Worm (Caenorhabditis elegans) whole organism, late embryonic: Measurements from ENCODE around the gene srh-159.

Experiments used
- F13H6.1 ChIP-seq: sonication (generic microtip); optimal IDR thresholded peaks from 2 replicates; lab custom pipeline; 2016; ENCODE audit warnings: missing genetic modification characterization, missing compliant biosample characterization
- K02D7.2 ChIP-seq: sonication (generic microtip); optimal IDR thresholded peaks from 2 replicates; lab custom pipeline; 2017; ENCODE audit warnings: mild to moderate bottlenecking, missing genetic modification characterization, missing compliant biosample characterization
- T23F11.4 ChIP-seq: fragments of 200-800 bp; sonication (Bioruptor generic); optimal IDR thresholded peaks from 2 replicates; lab custom pipeline; 2018; ENCODE audit warnings: mild to moderate bottlenecking, missing genetic modification characterization, missing compliant biosample characterization
- Y22D7AL.16 ChIP-seq: sonication (generic microtip); optimal IDR thresholded peaks from 2 replicates; lab custom pipeline; 2016; ENCODE audit warnings: missing genetic modification characterization, missing compliant biosample characterization
- ahr-1 ChIP-seq: sonication (generic microtip); optimal IDR thresholded peaks from 2 replicates; lab custom pipeline; 2016; ENCODE audit warnings: missing genetic modification characterization, missing compliant biosample characterization
- ceh-14 ChIP-seq: sonication (generic microtip); optimal IDR thresholded peaks from 2 replicates; lab custom pipeline; 2016; ENCODE audit warnings: missing genotype, missing genetic modification characterization, missing compliant biosample characterization
- ceh-18 ChIP-seq: sonication (generic microtip); optimal IDR thresholded peaks from 2 replicates; lab custom pipeline; 2016; ENCODE audit warnings: missing genetic modification characterization, missing compliant biosample characterization
- ceh-22 ChIP-seq: sonication (generic microtip); optimal IDR thresholded peaks from 2 replicates; lab custom pipeline; 2017; ENCODE audit warnings: missing biosample characterization, missing genetic modification characterization
- ceh-30 ChIP-seq: fragments of 150-350 bp; optimal IDR thresholded peaks from 2 replicates; lab custom pipeline; 2014; ENCODE audit warnings: missing biosample characterization, missing genetic modification characterization
- ceh-31 ChIP-seq: sonication (generic microtip); optimal IDR thresholded peaks from 2 replicates; lab custom pipeline; 2016; ENCODE audit warnings: missing genetic modification characterization, missing compliant biosample characterization
- ceh-34 ChIP-seq: sonication (generic microtip); optimal IDR thresholded peaks from 2 replicates; lab custom pipeline; 2016; ENCODE audit warnings: mild to moderate bottlenecking, missing genetic modification characterization, missing compliant biosample characterization
- ceh-45 ChIP-seq: fragments of 200-800 bp; sonication (Bioruptor generic); IDR thresholded peaks from 2 replicates; pipeline ENCODE4 v1.3.6; 2022; ENCODE audit warnings: missing genetic modification reagents, missing genetic modification characterization, missing compliant biosample characterization
- ceh-6 ChIP-seq: fragments of 200-800 bp; sonication (Bioruptor generic); optimal IDR thresholded peaks from 2 replicates; lab custom pipeline; 2018; ENCODE audit warnings: mild to moderate bottlenecking, missing genetic modification characterization, missing compliant biosample characterization
- ceh-9 ChIP-seq: sonication (generic microtip); optimal IDR thresholded peaks from 2 replicates; lab custom pipeline; 2016; ENCODE audit warnings: mild to moderate bottlenecking, missing genetic modification characterization, inconsistent platforms, missing compliant biosample characterization
- elt-2 ChIP-seq: sonication (generic microtip); optimal IDR thresholded peaks from 2 replicates; lab custom pipeline; 2016; ENCODE audit warnings: missing genetic modification reagents, missing genetic modification characterization, missing compliant biosample characterization
- elt-4 ChIP-seq: sonication (generic microtip); optimal IDR thresholded peaks from 2 replicates; lab custom pipeline; 2016; ENCODE audit warnings: missing genetic modification characterization, missing compliant biosample characterization
- eyg-1 ChIP-seq: sonication (generic microtip); optimal IDR thresholded peaks from 2 replicates; lab custom pipeline; 2016; ENCODE audit warnings: missing genotype, missing genetic modification characterization, missing compliant biosample characterization
- gmeb-2 ChIP-seq: sonication (generic microtip); optimal IDR thresholded peaks from 2 replicates; lab custom pipeline; 2016; ENCODE audit warnings: missing genetic modification characterization, inconsistent platforms, missing compliant biosample characterization
- hlh-13 ChIP-seq: fragments of 200-800 bp; sonication (Bioruptor generic); optimal IDR thresholded peaks from 2 replicates; lab custom pipeline; 2018; ENCODE audit warnings: mild to moderate bottlenecking, missing genetic modification characterization, missing compliant biosample characterization
- hlh-15 ChIP-seq: sonication (generic microtip); optimal IDR thresholded peaks from 2 replicates; lab custom pipeline; 2016; ENCODE audit warnings: missing genetic modification characterization, missing compliant biosample characterization
- madf-2 ChIP-seq: sonication (generic microtip); optimal IDR thresholded peaks from 2 replicates; lab custom pipeline; 2017; ENCODE audit warnings: missing genetic modification characterization, missing compliant biosample characterization
- nfya-1 ChIP-seq: sonication (generic microtip); optimal IDR thresholded peaks from 2 replicates; lab custom pipeline; 2017; ENCODE audit warnings: missing genetic modification characterization, mild to moderate bottlenecking, missing compliant biosample characterization, antibody characterized with exemption, moderate library complexity
- nhr-11 ChIP-seq: fragments of 150-350 bp; optimal IDR thresholded peaks from 2 replicates; lab custom pipeline; 2014; ENCODE audit warnings: missing biosample characterization, missing genetic modification characterization
- pat-9 ChIP-seq: fragments of 200-800 bp; sonication (Bioruptor generic); optimal IDR thresholded peaks from 2 replicates; lab custom pipeline; 2018; ENCODE audit warnings: mild to moderate bottlenecking, missing genetic modification characterization, moderate library complexity, missing compliant biosample characterization
- pha-4 ChIP-seq: fragments of 150-350 bp; optimal IDR thresholded peaks from 2 replicates; lab custom pipeline; 2018; ENCODE audit warnings: missing biosample characterization, missing genetic modification reagents, missing genetic modification characterization
- pqm-1 ChIP-seq: sonication (generic microtip); optimal IDR thresholded peaks from 2 replicates; lab custom pipeline; 2016; ENCODE audit warnings: missing genetic modification characterization, missing compliant biosample characterization
- pros-1 ChIP-seq: fragments of 150-350 bp; optimal IDR thresholded peaks from 2 replicates; lab custom pipeline; 2014; ENCODE audit warnings: missing biosample characterization, missing genetic modification reagents, missing genetic modification characterization
- ref-2 ChIP-seq: sonication (generic microtip); optimal IDR thresholded peaks from 2 replicates; lab custom pipeline; 2016; ENCODE audit warnings: missing genetic modification characterization, missing compliant biosample characterization
- sox-2 ChIP-seq: fragments of 200-800 bp; sonication (Bioruptor generic); IDR thresholded peaks from 2 replicates; pipeline ENCODE4 v1.3.6; 2022; ENCODE audit warnings: missing genetic modification reagents, missing genetic modification characterization, missing compliant biosample characterization
- sox-4 ChIP-seq: sonication (generic microtip); optimal IDR thresholded peaks from 2 replicates; lab custom pipeline; 2017; ENCODE audit warnings: mild to moderate bottlenecking, missing genetic modification characterization, inconsistent platforms, missing compliant biosample characterization
- syd-9 ChIP-seq: sonication (generic microtip); optimal IDR thresholded peaks from 2 replicates; lab custom pipeline; 2016; ENCODE audit warnings: mild to moderate bottlenecking, missing genetic modification characterization, moderate library complexity, missing compliant biosample characterization
- tbx-7 ChIP-seq: sonication (generic microtip); optimal IDR thresholded peaks from 2 replicates; lab custom pipeline; 2016; ENCODE audit warnings: missing genotype, missing genetic modification characterization, missing compliant biosample characterization
- ttx-3 ChIP-seq: sonication (generic microtip); optimal IDR thresholded peaks from 2 replicates; lab custom pipeline; 2016; ENCODE audit warnings: missing genetic modification reagents, missing genetic modification characterization, missing compliant biosample characterization

Gene srh-159

ce11 chrV:17157154-17157553, 25.0 kb upstream of the srh-159 start, which contains the start of gene F40D4.13:
TSS of gene F40D4.13 (minus strand) at chrV:17157254.
- TF ChIP-seq elt-2 (tag; lab: Kevin White, UChicago) (no peak), ceh-18 (tag; lab: Kevin White, UChicago) (no peak), hlh-13 (GFP tag; lab: Kevin White, UChicago) (no peak), ceh-45 (GFP tag; lab: Robert Waterston, UW) (no peak), sox-4 (tag; lab: Kevin White, UChicago) (no peak), ceh-6 (no peak), pha-4 (tag; lab: Kevin White, UChicago) (no peak), ceh-31 (tag; lab: Kevin White, UChicago) (no peak), ceh-14 (no peak), eyg-1 (tag; lab: Kevin White, UChicago) (no peak)

- TF ChIP-seq elt-2 (tag; lab: Kevin White, UChicago) (peak; percentile 58), ceh-14 (no peak)
Observed at ce11 chrV:17159430-17159924, 22.7 kb upstream of the srh-159 start, which contains the start of gene F40D4.12. TSS of gene F40D4.12 (plus strand) at chrV:17159874.

ce11 chrV:17165409-17165808, 16.7 kb upstream of the srh-159 start, which contains the start of gene srh-102:
TSS of gene srh-102 (minus strand) at chrV:17165509.
- TF ChIP-seq pha-4 (tag; lab: Kevin White, UChicago) (no peak), T23F11.4 (GFP tag; lab: Kevin White, UChicago) (no peak), ceh-9 (tag; lab: Kevin White, UChicago) (no peak), elt-4 (tag; lab: Kevin White, UChicago) (no peak), nfya-1 (tag; lab: Kevin White, UChicago) (no peak), sox-2 (GFP tag; lab: Robert Waterston, UW) (no peak), K02D7.2 (tag; lab: Kevin White, UChicago) (no peak), F13H6.1 (tag; lab: Kevin White, UChicago) (no peak), pqm-1 (tag; lab: Kevin White, UChicago) (no peak), ceh-14 (no peak), ceh-31 (tag; lab: Kevin White, UChicago) (no peak), eyg-1 (tag; lab: Kevin White, UChicago) (no peak), ref-2 (tag; lab: Kevin White, UChicago) (no peak), ceh-34 (tag; lab: Kevin White, UChicago) (no peak), hlh-15 (tag; lab: Kevin White, UChicago) (no peak), pros-1 (no peak)

ce11 chrV:17167457-17167856, 14.7 kb upstream of the srh-159 start, which contains the start of gene srz-66:
TSS of gene srz-66 (minus strand) at chrV:17167557.
- TF ChIP-seq hlh-15 (tag; lab: Kevin White, UChicago) = no peak
- no peak for TF ChIP-seq Y22D7AL.16 (tag; lab: Kevin White, UChicago)
- no peak for TF ChIP-seq tbx-7 (tag; lab: Kevin White, UChicago)
- TF ChIP-seq pha-4 (tag; lab: Kevin White, UChicago) = no peak
- no peak for TF ChIP-seq ahr-1 (tag; lab: Kevin White, UChicago)
- TF ChIP-seq hlh-13 (GFP tag; lab: Kevin White, UChicago) = no peak
- TF ChIP-seq sox-4 (tag; lab: Kevin White, UChicago) = no peak
- TF ChIP-seq nhr-11 (tag; lab: Kevin White, UChicago) = no peak
- no peak for TF ChIP-seq madf-2 (tag; lab: Kevin White, UChicago)
- no peak for TF ChIP-seq ttx-3 (tag; lab: Kevin White, UChicago)
- no peak for TF ChIP-seq ceh-14
- no peak for TF ChIP-seq ceh-30 (tag; lab: Kevin White, UChicago)
- no peak for TF ChIP-seq pat-9 (tag; lab: Kevin White, UChicago)
- TF ChIP-seq eyg-1 (tag; lab: Kevin White, UChicago) = no peak
- no peak for TF ChIP-seq ceh-22
- TF ChIP-seq gmeb-2 (tag; lab: Kevin White, UChicago) = no peak
- no peak for TF ChIP-seq syd-9 (tag; lab: Kevin White, UChicago)
- TF ChIP-seq, all 69 proteins: peak for 0
